Worm (Caenorhabditis elegans) whole organism, L4 larva: ENCODE results near the gene arl-8.

ENCODE experiments used
- ama-1 ChIP-seq: fragments of 150-350 bp; optimal IDR thresholded peaks from 2 replicates; lab custom pipeline; 2014; ENCODE audit warnings: inconsistent platforms, mixed read lengths
- dve-1 ChIP-seq: sonication (generic microtip); optimal IDR thresholded peaks from 2 replicates; lab custom pipeline; 2017; ENCODE audit warnings: antibody characterized with exemption, mild to moderate bottlenecking, missing genetic modification characterization, missing compliant biosample characterization; ENCODE audit not compliant: insufficient read depth
- hlh-11 ChIP-seq: fragments of 200-800 bp; sonication (Bioruptor generic); optimal IDR thresholded peaks from 2 replicates; lab custom pipeline; 2018; ENCODE audit warnings: mild to moderate bottlenecking, missing genetic modification characterization, missing compliant biosample characterization
- lin-13 ChIP-seq: fragments of 150-350 bp; optimal IDR thresholded peaks from 2 replicates; lab custom pipeline; 2014; ENCODE audit warnings: missing biosample characterization, missing genetic modification reagents, missing genetic modification characterization
- mdl-1 ChIP-seq, 2 experiments: fragments of 150-350 bp in 1 of 2; sonication (generic microtip) in 1 of 2; optimal IDR thresholded peaks; 2 replicates each; lab custom pipeline; 2014 to 2017; ENCODE audit warnings: missing biosample characterization in 2 of 2, missing genetic modification characterization in 2 of 2
- mxl-3 ChIP-seq: fragments of 200-800 bp; sonication (Bioruptor generic); optimal IDR thresholded peaks from 2 replicates; lab custom pipeline; 2018; ENCODE audit warnings: mild to moderate bottlenecking, missing genetic modification characterization, missing compliant biosample characterization
- nhr-11 ChIP-seq: fragments of 150-350 bp; optimal IDR thresholded peaks from 2 replicates; lab custom pipeline; 2014; ENCODE audit warnings: missing biosample characterization, missing genetic modification characterization
- nhr-48 ChIP-seq: sonication (generic microtip); optimal IDR thresholded peaks from 2 replicates; lab custom pipeline; 2016; ENCODE audit warnings: mild to moderate bottlenecking, missing genetic modification characterization, missing compliant biosample characterization
- skn-1 ChIP-seq: fragments of 150-350 bp; optimal IDR thresholded peaks from 2 replicates; lab custom pipeline; 2014; ENCODE audit warnings: missing biosample characterization, missing genetic modification characterization

- no peak for TF ChIP-seq lin-13
- TF ChIP-seq hlh-11 (tag; lab: Kevin White, UChicago), result no peak
- no peak for TF ChIP-seq mdl-1 (tag; optimal IDR thresholded peaks at IDR 0.05; lab: Kevin White, UChicago)
- TF ChIP-seq nhr-11, result no peak
- TF ChIP-seq mxl-3 (GFP tag; lab: Kevin White, UChicago), result no peak
- no peak for TF ChIP-seq ama-1 (lab: Kevin White, UChicago)
- TF ChIP-seq skn-1 (tag; lab: Kevin White, UChicago), result no peak
- no peak for TF ChIP-seq dve-1 (tag; lab: Kevin White, UChicago)
- no peak for TF ChIP-seq nhr-48
These were observed 16.4 kb upstream of the arl-8 start, which contains the start of gene Y57G11C.8 for ce11 chrIV:14781537-14781936.
